Worm (Caenorhabditis elegans) whole organism, L1 larva: Measurements from ENCODE around the gene T12A7.6.

Experiments
- C04F5.9 ChIP-seq: sonication (generic microtip); optimal IDR thresholded peaks from 2 replicates; lab custom pipeline; 2016; ENCODE audit warnings: missing genetic modification characterization, missing compliant biosample characterization
- C16A3.4 ChIP-seq: fragments of 150-350 bp; optimal IDR thresholded peaks from 2 replicates; lab custom pipeline; 2014; ENCODE audit warnings: missing biosample characterization, missing genetic modification characterization
- F16B12.6 ChIP-seq: fragments of 150-350 bp; optimal IDR thresholded peaks from 2 replicates; lab custom pipeline; 2014; ENCODE audit warnings: missing biosample characterization, missing genetic modification characterization
- Y116A8C.19 ChIP-seq: sonication (generic microtip); optimal IDR thresholded peaks from 2 replicates; lab custom pipeline; 2016; ENCODE audit warnings: missing compliant biosample characterization, missing genetic modification characterization, borderline replicate concordance
- aha-1 ChIP-seq: fragments of 150-350 bp; optimal IDR thresholded peaks from 2 replicates; lab custom pipeline; 2014; ENCODE audit warnings: missing biosample characterization, missing genetic modification characterization
- alr-1 ChIP-seq: fragments of 200-800 bp; sonication (Bioruptor generic); optimal IDR thresholded peaks from 2 replicates; lab custom pipeline; 2018; ENCODE audit warnings: borderline replicate concordance, mild to moderate bottlenecking, missing genetic modification characterization, missing compliant biosample characterization
- aly-2 ChIP-seq: fragments of 150-350 bp; optimal IDR thresholded peaks from 2 replicates; lab custom pipeline; 2014; ENCODE audit warnings: missing biosample characterization, missing genetic modification characterization
- ama-1 ChIP-seq: fragments of 150-350 bp; optimal IDR thresholded peaks from 2 replicates; lab custom pipeline; 2014
- blmp-1 ChIP-seq: fragments of 150-350 bp; optimal IDR thresholded peaks from 2 replicates; lab custom pipeline; 2014; ENCODE audit warnings: missing biosample characterization, missing genetic modification characterization
- ceh-8 ChIP-seq: fragments of 200-800 bp; sonication (Bioruptor generic); optimal IDR thresholded peaks from 2 replicates; lab custom pipeline; 2018; ENCODE audit warnings: mild to moderate bottlenecking, missing genetic modification characterization, moderate library complexity, missing compliant biosample characterization
- dpl-1 ChIP-seq, 3 experiments: fragments of 150-350 bp in 2 of 3; sonication (generic microtip) in 1 of 3; optimal IDR thresholded peaks; 2 replicates each; lab custom pipeline; 2014 to 2017; ENCODE audit warnings: missing biosample characterization in 3 of 3, missing genetic modification characterization in 3 of 3, missing genetic modification reagents in 3 of 3
- efl-1 ChIP-seq, 4 experiments: fragments of 150-350 bp; optimal IDR thresholded peaks in 3 of 4; peaks in 1 of 4; 1 replicate in 1 of 4; 2 replicates in 3 of 4; lab custom pipeline; 2014; ENCODE audit warnings: missing biosample characterization in 2 of 4, missing genetic modification characterization in 2 of 4, missing genetic modification reagents in 2 of 4
- egl-13 ChIP-seq: sonication (generic microtip); optimal IDR thresholded peaks from 2 replicates; lab custom pipeline; 2016; ENCODE audit warnings: missing genotype, missing genetic modification reagents, missing genetic modification characterization, missing compliant biosample characterization
- egl-27 ChIP-seq, 2 experiments: fragments of 150-350 bp in 1 of 2; sonication (generic microtip); optimal IDR thresholded peaks; 3 replicates each; lab custom pipeline; 2017 to 2018; ENCODE audit warnings: missing biosample characterization in 2 of 2, missing genetic modification characterization in 2 of 2, missing genetic modification reagents in 2 of 2
- elt-2 ChIP-seq: sonication (generic microtip); optimal IDR thresholded peaks from 2 replicates; lab custom pipeline; 2016; ENCODE audit warnings: missing genetic modification characterization, mild to moderate bottlenecking, inconsistent platforms, missing compliant biosample characterization, missing genetic modification reagents
- elt-3 ChIP-seq, 6 experiments: fragments of 150-350 bp in 1 of 6; sonication (generic microtip); optimal IDR thresholded peaks; 2 replicates each; lab custom pipeline; 2017 to 2018; ENCODE audit warnings: missing biosample characterization in 6 of 6, missing genetic modification characterization in 6 of 6, inconsistent platforms in 1 of 6
- ets-5 ChIP-seq: fragments of 200-800 bp; sonication (Bioruptor generic); IDR thresholded peaks from 2 replicates; pipeline ENCODE4 v1.3.6; 2022; ENCODE audit warnings: missing genetic modification characterization, missing compliant biosample characterization
- fkh-8 ChIP-seq: sonication (generic microtip); optimal IDR thresholded peaks from 2 replicates; lab custom pipeline; 2016; ENCODE audit warnings: mild to moderate bottlenecking, missing genetic modification characterization, missing compliant biosample characterization
- fos-1 ChIP-seq: fragments of 150-350 bp; optimal IDR thresholded peaks from 2 replicates; lab custom pipeline; 2014; ENCODE audit warnings: missing biosample characterization, missing genetic modification characterization
- hpl-2 ChIP-seq: fragments of 150-350 bp; optimal IDR thresholded peaks from 2 replicates; lab custom pipeline; 2014; ENCODE audit warnings: missing biosample characterization, missing genetic modification reagents, missing genetic modification characterization
- irx-1 ChIP-seq: sonication (generic microtip); optimal IDR thresholded peaks from 2 replicates; lab custom pipeline; 2016; ENCODE audit warnings: missing genetic modification characterization, missing compliant biosample characterization
- jun-1 ChIP-seq: fragments of 150-350 bp; optimal IDR thresholded peaks from 2 replicates; lab custom pipeline; 2014; ENCODE audit warnings: missing biosample characterization, missing genetic modification reagents, missing genetic modification characterization
- lin-13 ChIP-seq: fragments of 150-350 bp; optimal IDR thresholded peaks from 2 replicates; lab custom pipeline; 2014; ENCODE audit warnings: missing biosample characterization, missing genetic modification reagents, missing genetic modification characterization
- lin-14 ChIP-seq: fragments of 200-800 bp; sonication (Bioruptor generic); optimal IDR thresholded peaks from 2 replicates; lab custom pipeline; 2018; ENCODE audit warnings: mild to moderate bottlenecking, missing genetic modification characterization, moderate library complexity, missing compliant biosample characterization
- lir-3 ChIP-seq: sonication (generic microtip); optimal IDR thresholded peaks from 2 replicates; lab custom pipeline; 2016; ENCODE audit warnings: mild to moderate bottlenecking, missing genetic modification characterization, moderate library complexity, missing compliant biosample characterization; ENCODE audit not compliant: poor library complexity
- lsy-2 ChIP-seq, 2 experiments: fragments of 150-350 bp; optimal IDR thresholded peaks; 2 replicates each; lab custom pipeline; 2014; ENCODE audit warnings: missing biosample characterization in 2 of 2, missing genetic modification characterization in 2 of 2
- mab-9 ChIP-seq: fragments of 200-800 bp; sonication (Bioruptor generic); IDR thresholded peaks from 2 replicates; pipeline ENCODE4 v1.3.6; 2022; ENCODE audit warnings: missing genetic modification reagents, missing genetic modification characterization, missing compliant biosample characterization
- mdl-1 ChIP-seq, 2 experiments: fragments of 150-350 bp; optimal IDR thresholded peaks; 2 replicates each; lab custom pipeline; 2014 to 2017; ENCODE audit warnings: missing biosample characterization in 2 of 2, missing genetic modification characterization in 2 of 2, inconsistent platforms in 1 of 2
- mep-1 ChIP-seq: fragments of 150-350 bp; optimal IDR thresholded peaks from 2 replicates; lab custom pipeline; 2014; ENCODE audit warnings: missing biosample characterization, missing genetic modification characterization
- nhr-11 ChIP-seq: fragments of 150-350 bp; optimal IDR thresholded peaks from 2 replicates; lab custom pipeline; 2014; ENCODE audit warnings: missing biosample characterization, missing genetic modification characterization
- nhr-12 ChIP-seq: sonication (generic microtip); optimal IDR thresholded peaks from 2 replicates; lab custom pipeline; 2017; ENCODE audit warnings: missing biosample characterization, missing genetic modification characterization
- nhr-47 ChIP-seq: sonication (generic microtip); optimal IDR thresholded peaks from 2 replicates; lab custom pipeline; 2016; ENCODE audit warnings: mild to moderate bottlenecking, missing genetic modification characterization, moderate library complexity, missing compliant biosample characterization
- nhr-71 ChIP-seq: sonication (generic microtip); optimal IDR thresholded peaks from 2 replicates; lab custom pipeline; 2016; ENCODE audit warnings: mild to moderate bottlenecking, missing genetic modification characterization, moderate library complexity, missing compliant biosample characterization
- nhr-77 ChIP-seq: fragments of 150-350 bp; optimal IDR thresholded peaks from 2 replicates; lab custom pipeline; 2014; ENCODE audit warnings: missing biosample characterization, missing genetic modification characterization
- nhr-84 ChIP-seq: sonication (generic microtip); optimal IDR thresholded peaks from 2 replicates; lab custom pipeline; 2017; ENCODE audit warnings: missing biosample characterization, missing genetic modification characterization
- nhr-85 ChIP-seq: sonication (generic microtip); peaks from one replicate; lab custom pipeline; 2016; ENCODE audit warnings: missing genetic modification characterization, inconsistent platforms, missing compliant biosample characterization
- pqm-1 ChIP-seq: sonication (generic microtip); optimal IDR thresholded peaks from 3 replicates; lab custom pipeline; 2017; ENCODE audit warnings: missing biosample characterization, missing genetic modification characterization
- skn-1 ChIP-seq: fragments of 150-350 bp; optimal IDR thresholded peaks from 2 replicates; lab custom pipeline; 2014; ENCODE audit warnings: missing biosample characterization, missing genetic modification characterization
- sptf-1 ChIP-seq: fragments of 150-350 bp; optimal IDR thresholded peaks from 2 replicates; lab custom pipeline; 2014; ENCODE audit warnings: missing biosample characterization, missing genetic modification characterization
- unc-62 ChIP-seq: fragments of 150-350 bp; optimal IDR thresholded peaks from 2 replicates; lab custom pipeline; 2014; ENCODE audit warnings: missing biosample characterization, missing genetic modification reagents, missing genetic modification characterization
- unc-86 ChIP-seq: sonication (generic microtip); optimal IDR thresholded peaks from 2 replicates; lab custom pipeline; 2016; ENCODE audit warnings: missing genetic modification characterization, missing compliant biosample characterization
- vab-15 ChIP-seq: sonication (generic microtip); optimal IDR thresholded peaks from 2 replicates; lab custom pipeline; 2017; ENCODE audit warnings: missing genotype, mild to moderate bottlenecking, missing genetic modification characterization, missing compliant biosample characterization

Gene T12A7.6

DNA sequence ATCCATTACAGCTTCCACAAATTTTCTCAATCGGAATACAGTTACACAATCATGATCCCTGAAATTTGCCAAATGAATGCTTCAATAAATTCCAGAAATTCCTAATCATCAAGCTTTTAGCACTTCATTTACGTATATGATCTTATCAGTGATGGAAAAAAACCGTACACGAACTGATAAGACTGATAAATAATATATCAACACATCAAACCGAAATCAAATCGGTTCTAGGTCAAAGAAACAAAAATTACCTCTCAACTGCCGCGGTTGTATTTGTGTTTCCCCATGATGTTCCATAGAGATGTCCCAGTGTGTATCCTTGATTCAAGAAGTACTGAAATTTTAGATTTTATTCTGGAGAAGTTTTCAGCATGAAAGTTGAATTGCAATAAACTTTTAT is 22.0 kb downstream of the T12A7.6 start (continued):
- no peak for TF ChIP-seq mdl-1 (tag; optimal IDR thresholded peaks at IDR 0.05; lab: Kevin White, UChicago)
- no peak for TF ChIP-seq nhr-84 (tag; lab: Kevin White, UChicago)
- no peak for TF ChIP-seq fos-1 (tag; lab: Kevin White, UChicago)
- TF ChIP-seq ets-5 (GFP tag; lab: Robert Waterston, UW) = no peak
- TF ChIP-seq Y116A8C.19 (tag; lab: Kevin White, UChicago) = no peak
- TF ChIP-seq hpl-2 = no peak
- no peak for TF ChIP-seq egl-27 (tag; optimal IDR thresholded peaks at IDR 0.05; lab: Kevin White, UChicago)
- TF ChIP-seq unc-86 (tag; lab: Kevin White, UChicago) = no peak
- no peak for TF ChIP-seq aly-2 (tag; lab: Kevin White, UChicago)
- no peak for TF ChIP-seq mep-1 (tag; lab: Kevin White, UChicago)
- no peak for TF ChIP-seq lin-13 (GFP tag; lab: Kevin White, UChicago)
- TF ChIP-seq, all 84 proteins: peak for 4

- no peak for TF ChIP-seq C16A3.4 (tag; lab: Kevin White, UChicago)
- no peak for TF ChIP-seq efl-1 (optimal IDR thresholded peaks at IDR 0.05; lab: Kevin White, UChicago)
- peak in 1 of 2 experiments; percentile 94 for TF ChIP-seq efl-1 (GFP tag; optimal IDR thresholded peaks at IDR 0.05 in 1 of 2; lab: Kevin White, UChicago)
- TF ChIP-seq sptf-1 (tag; lab: Kevin White, UChicago) = no peak
- TF ChIP-seq F16B12.6 (tag; lab: Kevin White, UChicago) = no peak
Measured at ce11 chrIV:11772119-11772518, 23.1 kb downstream of the T12A7.6 start.

- no peak for TF ChIP-seq aha-1 (tag; lab: Kevin White, UChicago)
- TF ChIP-seq nhr-71 (tag; lab: Kevin White, UChicago) = no peak
- no peak for TF ChIP-seq fkh-8 (tag; lab: Kevin White, UChicago)
- no peak for TF ChIP-seq skn-1 (tag; lab: Kevin White, UChicago)
- peak; percentile 30 for TF ChIP-seq elt-2 (tag; lab: Kevin White, UChicago)
- TF ChIP-seq pqm-1 (tag; lab: Kevin White, UChicago) = no peak
Measured at ce11 chrIV:11773692-11774225, 24.7 kb downstream of the T12A7.6 start, which contains the start of gene lips-5. TSS of gene lips-5 (minus strand) at chrIV:11773742.

ce11 chrIV:11776968-11777467 is 28.0 kb downstream of the T12A7.6 start:
- TF ChIP-seq aha-1 (tag; lab: Kevin White, UChicago) (no peak), ama-1 (lab: Kevin White, UChicago) (no peak), nhr-85 (no peak), alr-1 (tag; lab: Kevin White, UChicago) (no peak), nhr-47 (tag; lab: Kevin White, UChicago) (peak; percentile 16), lir-3 (tag; lab: Kevin White, UChicago) (no peak), ceh-8 (GFP tag; lab: Kevin White, UChicago) (no peak), lsy-2 (tag; optimal IDR thresholded peaks at IDR 0.05; lab: Kevin White, UChicago) (no peak), mab-9 (GFP tag; lab: Robert Waterston, UW) (no peak), vab-15 (tag; lab: Kevin White, UChicago) (no peak), unc-86 (tag; lab: Kevin White, UChicago) (peak; percentile 21), dpl-1 (GFP tag; optimal IDR thresholded peaks at IDR 0.05; lab: Kevin White, UChicago) (no peak), efl-1 (optimal IDR thresholded peaks at IDR 0.05; lab: Kevin White, UChicago) (no peak), efl-1 (GFP tag; optimal IDR thresholded peaks at IDR 0.05 in 1 of 2; lab: Kevin White, UChicago) (no peak), lin-14 (GFP tag; lab: Kevin White, UChicago) (peak; percentile 13), nhr-71 (tag; lab: Kevin White, UChicago) (peak; percentile 75), skn-1 (tag; lab: Kevin White, UChicago) (no peak), nhr-77 (tag; lab: Kevin White, UChicago) (no peak), irx-1 (tag; lab: Kevin White, UChicago) (no peak), nhr-11 (no peak), nhr-12 (tag; lab: Kevin White, UChicago) (no peak), elt-3 (tag; optimal IDR thresholded peaks at IDR 0.05; lab: Kevin White, UChicago) (no peak), unc-62 (GFP tag; lab: Kevin White, UChicago) (no peak), blmp-1 (tag; lab: Kevin White, UChicago) (no peak), C04F5.9 (tag; lab: Kevin White, UChicago) (no peak), egl-13 (tag; lab: Kevin White, UChicago) (peak; percentile 62), jun-1 (tag; lab: Kevin White, UChicago) (no peak)
